Worm (Caenorhabditis elegans) whole organism, L3 larva: ENCODE data around the gene stg-1.

Experiments used
- ZK546.5 ChIP-seq: sonication (generic microtip); optimal IDR thresholded peaks from 2 replicates; lab custom pipeline; 2017; ENCODE audit warnings: missing biosample characterization, missing genetic modification characterization
- ceh-16 ChIP-seq: sonication (generic microtip); optimal IDR thresholded peaks from 2 replicates; lab custom pipeline; 2017; ENCODE audit warnings: missing biosample characterization, missing genetic modification characterization
- ceh-28 ChIP-seq: fragments of 150-350 bp; optimal IDR thresholded peaks from 2 replicates; lab custom pipeline; 2014; ENCODE audit warnings: missing biosample characterization, missing genetic modification reagents, missing genetic modification characterization
- ceh-82 ChIP-seq: fragments of 150-350 bp; optimal IDR thresholded peaks from 2 replicates; lab custom pipeline; 2014; ENCODE audit warnings: missing biosample characterization, missing genetic modification characterization
- daf-12 ChIP-seq: fragments of 150-350 bp; optimal IDR thresholded peaks from 2 replicates; lab custom pipeline; 2014; ENCODE audit warnings: missing biosample characterization, missing genetic modification reagents, missing genetic modification characterization
- egl-27 ChIP-seq: sonication (generic microtip); optimal IDR thresholded peaks from 4 replicates; lab custom pipeline; 2017; ENCODE audit warnings: missing biosample characterization, missing genetic modification reagents, missing genetic modification characterization
- egl-5 ChIP-seq: fragments of 150-350 bp; optimal IDR thresholded peaks from 2 replicates; lab custom pipeline; 2017; ENCODE audit warnings: missing biosample characterization, missing genetic modification reagents, missing genetic modification characterization, inconsistent platforms
- elt-1 ChIP-seq: fragments of 150-350 bp; optimal IDR thresholded peaks from 2 replicates; lab custom pipeline; 2014; ENCODE audit warnings: missing biosample characterization, missing genetic modification characterization
- elt-2 ChIP-seq: sonication (generic microtip); optimal IDR thresholded peaks from 2 replicates; lab custom pipeline; 2016; ENCODE audit warnings: missing genetic modification reagents, mild to moderate bottlenecking, missing genetic modification characterization, missing compliant biosample characterization
- elt-3 ChIP-seq, 3 experiments: fragments of 150-350 bp in 1 of 3; sonication (generic microtip) in 2 of 3; optimal IDR thresholded peaks; 2 replicates in 2 of 3; 4 replicates in 1 of 3; lab custom pipeline; 2014 to 2017; ENCODE audit warnings: missing biosample characterization in 3 of 3, missing genetic modification characterization in 3 of 3
- eor-1 ChIP-seq, 2 experiments: fragments of 150-350 bp; optimal IDR thresholded peaks; 2 replicates each; lab custom pipeline; 2014 to 2018; ENCODE audit warnings: missing biosample characterization in 2 of 2, missing genetic modification characterization in 2 of 2
- fkh-10 ChIP-seq: sonication (generic microtip); optimal IDR thresholded peaks from 2 replicates; lab custom pipeline; 2017; ENCODE audit warnings: missing biosample characterization, missing genetic modification reagents, missing genetic modification characterization
- fkh-2 ChIP-seq: fragments of 150-350 bp; optimal IDR thresholded peaks from 2 replicates; lab custom pipeline; 2014; ENCODE audit warnings: missing biosample characterization, missing genetic modification reagents, missing genetic modification characterization
- hmg-11 ChIP-seq: sonication (generic microtip); optimal IDR thresholded peaks from 2 replicates; lab custom pipeline; 2016; ENCODE audit warnings: missing genetic modification characterization, missing compliant biosample characterization
- jun-1 ChIP-seq: fragments of 150-350 bp; optimal IDR thresholded peaks from 2 replicates; lab custom pipeline; 2014; ENCODE audit warnings: missing biosample characterization, missing genetic modification reagents, missing genetic modification characterization
- lin-15B ChIP-seq: fragments of 150-350 bp; optimal IDR thresholded peaks from 2 replicates; lab custom pipeline; 2014; ENCODE audit warnings: missing biosample characterization, missing genetic modification characterization
- mdl-1 ChIP-seq: fragments of 150-350 bp; optimal IDR thresholded peaks from 2 replicates; lab custom pipeline; 2014; ENCODE audit warnings: missing biosample characterization, missing genetic modification characterization
- mml-1 ChIP-seq: fragments of 150-350 bp; sonication (generic microtip); optimal IDR thresholded peaks from 3 replicates; lab custom pipeline; 2014; ENCODE audit warnings: missing biosample characterization, missing genetic modification characterization
- nhr-11 ChIP-seq: fragments of 150-350 bp; optimal IDR thresholded peaks from 2 replicates; lab custom pipeline; 2014; ENCODE audit warnings: missing biosample characterization, missing genetic modification characterization
- nhr-12 ChIP-seq: fragments of 150-350 bp; optimal IDR thresholded peaks from 2 replicates; lab custom pipeline; 2014; ENCODE audit warnings: missing biosample characterization, missing genetic modification characterization
- nhr-23 ChIP-seq: fragments of 150-350 bp; optimal IDR thresholded peaks from 2 replicates; lab custom pipeline; 2014; ENCODE audit warnings: missing biosample characterization, missing genetic modification reagents, missing genetic modification characterization
- nhr-25 ChIP-seq: sonication (generic microtip); optimal IDR thresholded peaks from 2 replicates; lab custom pipeline; 2017; ENCODE audit warnings: missing biosample characterization, missing genetic modification characterization
- nhr-28 ChIP-seq: fragments of 150-350 bp; optimal IDR thresholded peaks from 2 replicates; lab custom pipeline; 2014; ENCODE audit warnings: missing biosample characterization, missing genetic modification characterization
- nhr-43 ChIP-seq: sonication (generic microtip); optimal IDR thresholded peaks from 2 replicates; lab custom pipeline; 2016; ENCODE audit warnings: mild to moderate bottlenecking, missing genetic modification characterization, missing compliant biosample characterization; ENCODE audit not compliant: poor library complexity, severe bottlenecking
- nhr-76 ChIP-seq: fragments of 150-350 bp; sonication (generic microtip); optimal IDR thresholded peaks from 5 replicates; lab custom pipeline; 2014; ENCODE audit warnings: missing biosample characterization, missing genetic modification characterization
- nhr-77 ChIP-seq: fragments of 150-350 bp; optimal IDR thresholded peaks from 2 replicates; lab custom pipeline; 2014; ENCODE audit warnings: missing biosample characterization, missing genetic modification characterization
- pha-4 ChIP-seq: fragments of 150-350 bp; optimal IDR thresholded peaks from 2 replicates; lab custom pipeline; 2014; ENCODE audit warnings: missing biosample characterization, missing genetic modification reagents, missing genetic modification characterization
- pqm-1 ChIP-seq: fragments of 150-350 bp; optimal IDR thresholded peaks from 2 replicates; lab custom pipeline; 2017; ENCODE audit warnings: missing biosample characterization, missing genetic modification characterization, inconsistent platforms
- sea-2 ChIP-seq: fragments of 150-350 bp; sonication (generic microtip); optimal IDR thresholded peaks from 4 replicates; lab custom pipeline; 2014; ENCODE audit warnings: missing biosample characterization, missing genetic modification reagents, missing genetic modification characterization
- skn-1 ChIP-seq: fragments of 150-350 bp; optimal IDR thresholded peaks from 2 replicates; lab custom pipeline; 2014; ENCODE audit warnings: missing biosample characterization, missing genetic modification characterization
- tbx-2 ChIP-seq: sonication (generic microtip); optimal IDR thresholded peaks from 2 replicates; lab custom pipeline; 2016; ENCODE audit warnings: mild to moderate bottlenecking, missing genetic modification characterization, missing compliant biosample characterization
- unc-62 ChIP-seq: fragments of 150-350 bp; sonication (generic microtip); optimal IDR thresholded peaks from 4 replicates; lab custom pipeline; 2014; ENCODE audit warnings: missing biosample characterization, missing genetic modification reagents, missing genetic modification characterization
- ztf-4 ChIP-seq: fragments of 150-350 bp; optimal IDR thresholded peaks from 2 replicates; lab custom pipeline; 2014; ENCODE audit warnings: missing biosample characterization, missing genetic modification characterization

The stg-1 gene

DNA sequence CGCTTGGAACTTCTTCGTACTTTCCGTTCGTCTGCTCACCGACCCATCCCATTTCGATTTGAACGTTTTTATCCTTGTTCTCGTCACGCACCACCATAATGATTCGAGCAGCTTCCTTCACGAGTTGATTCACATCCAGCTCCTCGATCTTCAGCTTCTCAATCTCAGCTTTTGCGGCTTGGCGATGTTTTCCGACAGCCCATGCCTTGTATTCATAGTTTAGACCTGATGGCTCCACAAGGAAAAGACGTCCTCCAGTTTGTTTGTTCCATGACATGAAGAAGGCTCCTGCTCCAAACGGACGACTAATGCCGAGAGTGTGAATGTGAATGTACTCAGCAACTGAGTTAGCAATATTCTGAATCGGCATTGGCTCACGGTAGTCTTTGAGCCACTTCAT lies 38.6 kb upstream of the stg-1 start:
- TF ChIP-seq fkh-10 (no peak), skn-1 (tag; lab: Kevin White, UChicago) (no peak), ceh-82 (tag; lab: Kevin White, UChicago) (no peak), elt-3 (tag; optimal IDR thresholded peaks at IDR 0.05; lab: Kevin White, UChicago) (no peak), hmg-11 (no peak), unc-62 (no peak), mml-1 (tag; lab: Kevin White, UChicago) (no peak), nhr-23 (tag; lab: Kevin White, UChicago) (no peak), sea-2 (GFP tag; lab: Kevin White, UChicago) (no peak), egl-27 (no peak), ZK546.5 (tag; lab: Kevin White, UChicago) (no peak), jun-1 (no peak), nhr-25 (tag; lab: Kevin White, UChicago) (no peak), nhr-76 (no peak)

DNA sequence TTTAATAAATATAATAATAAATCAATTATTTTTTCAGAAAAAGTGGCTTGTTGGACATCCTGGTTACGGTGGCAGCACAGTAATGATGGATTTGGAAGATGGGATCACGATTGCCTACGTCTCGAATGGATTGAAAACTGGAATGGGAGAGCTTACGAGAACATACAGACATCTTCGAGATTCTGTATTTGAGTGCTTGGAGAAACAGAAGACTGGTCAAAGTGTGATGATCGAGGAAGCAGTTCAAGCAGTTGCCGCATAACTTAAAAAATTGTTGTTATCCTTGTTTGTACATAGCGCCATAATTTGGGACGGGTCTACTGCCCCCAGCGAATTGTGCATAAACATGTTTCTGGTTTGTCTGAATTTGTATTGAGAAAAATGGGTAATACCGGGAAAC lies 38.0 kb upstream of the stg-1 start:
- TF ChIP-seq egl-27 (no peak), nhr-77 (tag; lab: Kevin White, UChicago) (no peak), ceh-16 (tag; lab: Kevin White, UChicago) (no peak), skn-1 (tag; lab: Kevin White, UChicago) (no peak), fkh-2 (tag; lab: Kevin White, UChicago) (no peak), elt-1 (no peak), sea-2 (GFP tag; lab: Kevin White, UChicago) (no peak), elt-2 (tag; lab: Kevin White, UChicago) (no peak), lin-15B (tag; lab: Kevin White, UChicago) (no peak)

DNA sequence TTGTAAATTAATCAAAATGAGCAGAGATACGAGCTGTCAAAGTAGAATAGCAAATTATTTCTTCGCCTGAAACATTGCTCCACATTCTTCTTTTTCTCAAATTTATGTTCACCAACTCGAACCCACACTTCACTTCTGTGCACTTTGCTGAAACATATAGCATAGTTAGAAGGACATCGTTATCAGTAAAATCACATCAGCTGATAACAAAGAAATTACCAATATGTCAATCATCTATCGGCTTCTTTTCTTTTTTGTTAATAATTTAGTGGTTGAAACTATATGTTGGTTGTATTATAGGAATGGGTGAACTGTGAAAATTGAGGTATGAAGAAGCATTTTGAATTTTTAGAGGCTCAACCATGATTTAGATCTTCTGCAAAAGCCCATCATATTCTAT lies 34.8 kb upstream of the stg-1 start:
- TF ChIP-seq elt-2 (tag; lab: Kevin White, UChicago) = peak; percentile 81
- no peak for TF ChIP-seq egl-5 (tag; lab: Kevin White, UChicago)
- TF ChIP-seq pqm-1 (tag; lab: Kevin White, UChicago) = peak; percentile 60

DNA sequence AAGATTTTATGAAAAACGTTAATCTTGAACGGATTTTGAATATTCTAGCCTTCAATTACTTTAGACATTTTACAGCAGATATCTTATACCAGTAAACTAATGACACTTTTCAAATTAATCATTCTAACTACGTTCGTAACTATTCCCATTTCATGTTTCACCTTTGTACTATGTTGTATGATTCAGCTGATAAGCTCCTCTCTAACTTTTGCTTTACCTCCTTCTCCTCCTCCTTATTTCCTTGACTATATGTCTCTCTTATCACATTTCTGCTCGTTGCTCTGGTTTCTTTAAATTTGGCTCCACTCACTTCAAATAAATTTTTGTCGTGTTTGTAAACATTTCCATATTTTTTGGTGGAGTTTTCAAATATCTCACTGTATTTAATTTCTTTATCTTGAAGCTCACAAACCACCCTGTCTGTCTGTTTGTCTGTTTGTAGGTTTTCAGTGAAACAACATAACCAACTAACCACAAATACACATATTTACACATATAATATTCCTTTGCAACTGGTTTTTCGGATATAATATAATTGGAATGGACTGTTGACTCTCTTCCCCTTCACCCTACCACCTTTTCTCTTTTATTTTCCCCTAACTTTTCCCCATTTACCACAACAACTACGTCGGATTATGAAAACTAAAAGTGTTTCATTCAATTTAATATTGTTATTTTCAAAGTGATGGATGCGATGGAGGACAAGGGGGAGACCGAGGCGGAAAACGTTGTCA lies 33.9 kb upstream of the stg-1 start, which contains the start of gene lact-2:
lact-2 (plus strand) TSS at position 684 of the 734 bp plus-strand sequence.
- TF ChIP-seq elt-2 (tag; lab: Kevin White, UChicago) = peak; percentile 76
- TF ChIP-seq ztf-4 = no peak
- TF ChIP-seq pqm-1 (tag; lab: Kevin White, UChicago) = peak; percentile 77
- no peak for TF ChIP-seq mdl-1 (tag; lab: Kevin White, UChicago)
- no peak for TF ChIP-seq daf-12

DNA sequence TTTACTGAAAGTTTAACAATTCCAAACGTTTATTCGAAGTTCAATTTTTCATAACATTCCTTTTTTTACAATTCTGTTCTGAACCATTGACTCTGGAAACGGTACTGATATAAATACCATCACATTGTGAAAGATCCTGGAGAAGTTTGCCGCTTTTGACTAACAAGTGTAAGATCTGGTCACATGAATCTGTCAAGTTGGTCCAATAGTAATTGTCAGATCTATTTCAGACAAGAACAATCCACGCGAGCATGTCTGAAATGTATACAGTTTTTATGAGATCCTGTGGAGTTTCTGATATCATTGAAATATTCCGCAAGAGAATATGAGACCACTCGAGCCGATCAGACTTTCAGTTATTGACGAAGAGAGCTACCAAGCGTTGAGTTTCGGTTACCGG lies 32.7 kb upstream of the stg-1 start:
- no peak for TF ChIP-seq elt-2 (tag; lab: Kevin White, UChicago)
- no peak for TF ChIP-seq egl-27
- no peak for TF ChIP-seq hmg-11
- TF ChIP-seq eor-1 (tag; optimal IDR thresholded peaks at IDR 0.05; lab: Kevin White, UChicago) = no peak
- no peak for TF ChIP-seq ceh-28 (tag; lab: Kevin White, UChicago)
- no peak for TF ChIP-seq nhr-12 (tag; lab: Kevin White, UChicago)
- TF ChIP-seq fkh-2 (tag; lab: Kevin White, UChicago) = no peak
- TF ChIP-seq ceh-82 (tag; lab: Kevin White, UChicago) = no peak
- TF ChIP-seq nhr-43 (tag; lab: Kevin White, UChicago) = no peak
- no peak for TF ChIP-seq pha-4 (tag; lab: Kevin White, UChicago)
- TF ChIP-seq nhr-28 (tag; lab: Kevin White, UChicago) = no peak
- no peak for TF ChIP-seq nhr-11 (tag; lab: Kevin White, UChicago)
- TF ChIP-seq lin-15B (tag; lab: Kevin White, UChicago) = no peak

DNA sequence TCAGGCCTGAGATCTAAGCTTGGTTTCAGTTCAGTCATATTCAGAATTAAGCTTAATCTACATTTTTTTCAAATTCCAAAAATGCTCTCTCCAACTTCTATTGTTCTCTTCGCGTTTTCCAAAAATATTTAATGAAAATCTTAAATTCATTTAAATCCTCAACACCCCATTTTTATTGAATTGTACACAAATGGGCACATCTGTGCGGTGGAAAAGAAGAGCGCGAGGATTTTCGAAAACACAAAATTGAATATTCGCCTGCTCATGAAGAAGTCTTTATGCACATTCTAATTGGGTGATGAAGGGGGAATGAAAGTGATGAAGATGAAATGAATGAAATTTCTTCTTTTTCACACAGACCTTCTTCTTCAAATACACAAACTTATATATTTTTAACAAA lies 24.0 kb upstream of the stg-1 start:
- no peak for TF ChIP-seq ztf-4
- TF ChIP-seq eor-1 (tag; optimal IDR thresholded peaks at IDR 0.05; lab: Kevin White, UChicago) = no peak
- TF ChIP-seq elt-2 (tag; lab: Kevin White, UChicago) = no peak
- no peak for TF ChIP-seq tbx-2 (tag; lab: Kevin White, UChicago)
- TF ChIP-seq unc-62 = no peak
